Worm (Caenorhabditis elegans): ENCODE measurements around the gene F22H10.3.
A peak's percentile ranks its signal among the peaks of the same experiment; 100 is the strongest.

F22H10.3 gene

ce11 chrX:16641678-16642077, 35.8 kb downstream of the F22H10.3 start:
- TF ChIP-seq aha-1 (tag) (peak; percentile 43), daf-16 (GFP tag; optimal IDR thresholded peaks at IDR 0.05) (peak in 1 of 2 experiments; percentile 52), daf-16 (tag; optimal IDR thresholded peaks at IDR 0.05) (no peak), Y5F2A.4 (GFP tag; optimal IDR thresholded peaks at IDR 0.05) (no peak), unc-62 (GFP tag; optimal IDR thresholded peaks at IDR 0.05 in 1 of 2) (peak in 1 of 2 experiments; percentile 25), unc-62 (tag; optimal IDR thresholded peaks at IDR 0.05) (no peak), zip-2 (tag; optimal IDR thresholded peaks at IDR 0.05) (no peak)

- TF ChIP-seq mdl-1 (tag; optimal IDR thresholded peaks at IDR 0.05) (peak; percentile 49 to 66), pha-4 (GFP tag; IDR thresholded peaks at IDR 0.05) (peak; percentile 92), pha-4 (tag; optimal IDR thresholded peaks at IDR 0.05) (no peak), Y105C5A.15 (GFP tag; IDR thresholded peaks at IDR 0.05) (peak; percentile 80; the same call in 1 of the 2 replicates), hmg-1.1 (GFP tag; IDR thresholded peaks at IDR 0.05) (peak; percentile 97), R02D3.7 (tag; optimal IDR thresholded peaks at IDR 0.05) (no peak), zip-2 (tag; optimal IDR thresholded peaks at IDR 0.05) (peak; percentile 16), mdt-29 (GFP tag; IDR thresholded peaks at IDR 0.05) (peak; percentile 70; the same call in 1 of the 2 replicates), arid-1 (GFP tag; conservative IDR thresholded peaks at IDR 0.05) (peak; percentile 73), nhr-77 (tag; optimal IDR thresholded peaks at IDR 0.05) (peak; percentile 94), vab-7 (GFP tag; IDR thresholded peaks at IDR 0.05) (peak; percentile 84), snpc-1.2 (GFP tag; IDR thresholded peaks at IDR 0.05) (peak; percentile 81), spr-1 (tag; optimal IDR thresholded peaks at IDR 0.05) (peak; percentile 76), hlh-11 (tag; optimal IDR thresholded peaks at IDR 0.05) (peak; percentile 69), dve-1 (tag; optimal IDR thresholded peaks at IDR 0.05; ENCODE audit: insufficient read depth) (peak; percentile 78), lin-15B (tag; optimal IDR thresholded peaks at IDR 0.05) (no peak), ama-1 (optimal IDR thresholded peaks at IDR 0.05) (no peak), attf-4 (tag; optimal IDR thresholded peaks at IDR 0.05) (no peak), lin-13 (GFP tag; optimal IDR thresholded peaks at IDR 0.05) (peak; percentile 51), F49E8.2 (tag; optimal IDR thresholded peaks at IDR 0.05; ENCODE audit: borderline replicate concordance) (peak; percentile 33), gei-8 (GFP tag; optimal IDR thresholded peaks at IDR 0.05) (peak; percentile 77), Y75B8A.6 (GFP tag; IDR thresholded peaks at IDR 0.05) (peak; percentile 83; the same call in 1 of the 2 replicates), ceh-28 (tag; optimal IDR thresholded peaks at IDR 0.05) (no peak), ceh-20 (GFP tag; IDR thresholded peaks at IDR 0.05) (peak; percentile 91), lir-3 (tag; optimal IDR thresholded peaks at IDR 0.05) (peak; percentile 48), mes-2 (tag; optimal IDR thresholded peaks at IDR 0.05; ENCODE audit: poor library complexity, severe bottlenecking) (peak; percentile 89), ceh-62 (tag; optimal IDR thresholded peaks at IDR 0.05) (no peak), dpl-1 (GFP tag; optimal IDR thresholded peaks at IDR 0.05) (peak; percentile 51), pqm-1 (tag; optimal IDR thresholded peaks at IDR 0.05) (no peak), fos-1 (tag; optimal IDR thresholded peaks at IDR 0.05) (no peak), sdz-12 (GFP tag; optimal IDR thresholded peaks at IDR 0.05) (peak; percentile 76), hlh-30 (tag; optimal IDR thresholded peaks at IDR 0.05; ENCODE audit: insufficient read depth) (peak; percentile 79), egl-27 (tag; optimal IDR thresholded peaks at IDR 0.05) (no peak), nhr-41 (GFP tag; IDR thresholded peaks at IDR 0.05) (peak; percentile 75; the same call in 1 of the 2 replicates), nhr-102 (tag; optimal IDR thresholded peaks at IDR 0.05) (peak; percentile 82), nhr-10 (tag; optimal IDR thresholded peaks at IDR 0.05) (peak; percentile 14), Y5F2A.4 (GFP tag; optimal IDR thresholded peaks at IDR 0.05) (peak; percentile 55), mxl-2 (GFP tag; conservative IDR thresholded peaks at IDR 0.05) (peak; percentile 67), ceh-82 (tag; optimal IDR thresholded peaks at IDR 0.05) (no peak), dmd-8 (GFP tag; IDR thresholded peaks at IDR 0.05) (peak; percentile 96), saeg-2 (GFP tag; IDR thresholded peaks at IDR 0.05) (peak; percentile 59; the same call in 1 of the 2 replicates), hif-1 (tag; optimal IDR thresholded peaks at IDR 0.05) (peak in 1 of 2 experiments; percentile 75), daf-16 (GFP tag; optimal IDR thresholded peaks at IDR 0.05) (peak; percentile 63 to 83), daf-16 (tag; optimal IDR thresholded peaks at IDR 0.05) (peak; percentile 80), zfp-2 (tag; optimal IDR thresholded peaks at IDR 0.05) (peak; percentile 31), jun-1 (tag; optimal IDR thresholded peaks at IDR 0.05) (peak; percentile 59), tag-97 (GFP tag; IDR thresholded peaks at IDR 0.05) (no peak)
These were observed 42.8 kb downstream of the F22H10.3 start for ce11 chrX:16634708-16635107.
